Fruit fly (Drosophila melanogaster) whole organism, wandering third instar larva: ENCODE measurements around the gene CG10984.

Source experiments
- Abd-B ChIP-seq: fragments of >200 bp; optimal IDR thresholded peaks from 2 replicates; lab custom pipeline; 2017; ENCODE audit warnings: missing biosample characterization, missing genetic modification characterization
- CG32264 ChIP-seq: fragments of 200-800 bp; sonication (Bioruptor generic); optimal IDR thresholded peaks from 2 replicates; lab custom pipeline; 2016; ENCODE audit warnings: missing biosample characterization, missing genetic modification characterization
- CG9705 ChIP-seq: fragments of 200-800 bp; sonication (Bioruptor generic); optimal IDR thresholded peaks from 2 replicates; lab custom pipeline; 2018; ENCODE audit warnings: missing biosample characterization, mild to moderate bottlenecking, missing genetic modification characterization
- CrebA ChIP-seq: fragments of 200-800 bp; sonication (Bioruptor generic); optimal IDR thresholded peaks from 2 replicates; lab custom pipeline; 2016; ENCODE audit warnings: missing biosample characterization, mild to moderate bottlenecking, missing genetic modification characterization, borderline replicate concordance
- Dfd ChIP-seq: fragments of >200 bp; optimal IDR thresholded peaks from 2 replicates; lab custom pipeline; 2017; ENCODE audit warnings: missing biosample characterization, missing genetic modification characterization
- Dif ChIP-seq: fragments of 200-275, 200-300 bp; sonication (Bioruptor generic); optimal IDR thresholded peaks from 2 replicates; lab custom pipeline; 2018; ENCODE audit warnings: missing biosample characterization, missing genetic modification characterization; ENCODE audit not compliant: partially characterized antibody
- GATAd ChIP-seq: sonication (Bioruptor generic); optimal IDR thresholded peaks from 2 replicates; lab custom pipeline; 2016; ENCODE audit warnings: missing biosample characterization, missing genetic modification characterization
- HLH106 ChIP-seq: fragments of 200-800 bp; optimal IDR thresholded peaks from 3 replicates; lab custom pipeline; 2019; ENCODE audit warnings: missing biosample characterization, mild to moderate bottlenecking, missing genetic modification characterization, moderate library complexity
- Hr78 ChIP-seq: fragments of >200 bp; optimal IDR thresholded peaks from 2 replicates; lab custom pipeline; 2017; ENCODE audit warnings: missing biosample characterization, missing genetic modification characterization
- Hr83 ChIP-seq: fragments of 200-300 bp; sonication (Bioruptor generic); optimal IDR thresholded peaks from 2 replicates; lab custom pipeline; 2016; ENCODE audit warnings: missing biosample characterization, mild to moderate bottlenecking, missing genetic modification characterization, moderate library complexity; ENCODE audit not compliant: poor library complexity, severe bottlenecking
- Jra ChIP-seq: sonication (Bioruptor generic); optimal IDR thresholded peaks from 2 replicates; lab custom pipeline; 2016; ENCODE audit warnings: missing biosample characterization, missing genetic modification characterization
- Mio ChIP-seq: sonication (Bioruptor generic); optimal IDR thresholded peaks from 2 replicates; lab custom pipeline; 2016; ENCODE audit warnings: missing biosample characterization, missing genetic modification characterization
- Myc ChIP-seq: fragments of >200 bp; optimal IDR thresholded peaks from 2 replicates; lab custom pipeline; 2017
- N ChIP-seq: fragments of >200 bp; optimal IDR thresholded peaks from 2 replicates; lab custom pipeline; 2018; ENCODE audit warnings: missing biosample characterization, missing external identifiers, missing genetic modification characterization
- OdsH ChIP-seq: fragments of 200-800 bp; sonication (Bioruptor generic); optimal IDR thresholded peaks from 2 replicates; lab custom pipeline; 2016; ENCODE audit warnings: missing biosample characterization, mild to moderate bottlenecking, missing genetic modification characterization
- Rel ChIP-seq, 2 experiments: fragments of 200-800 bp; sonication (Bioruptor generic) in 1 of 2; optimal IDR thresholded peaks; 2 replicates in 1 of 2; 3 replicates in 1 of 2; lab custom pipeline; 2016 to 2019; ENCODE audit warnings: mild to moderate bottlenecking in 2 of 2, missing biosample characterization in 2 of 2, missing genetic modification characterization in 2 of 2, moderate library complexity in 1 of 2
- Sp1 ChIP-seq: fragments of 200-800 bp; sonication (Bioruptor generic); optimal IDR thresholded peaks from 3 replicates; lab custom pipeline; 2019; ENCODE audit warnings: missing biosample characterization, mild to moderate bottlenecking, missing genetic modification characterization, moderate library complexity
- Vsx2 ChIP-seq: fragments of 200-300, 225-300 bp; sonication (Bioruptor generic); optimal IDR thresholded peaks from 2 replicates; lab custom pipeline; 2018; ENCODE audit warnings: missing biosample characterization, missing genetic modification characterization; ENCODE audit not compliant: partially characterized antibody
- br ChIP-seq: fragments of 200-800 bp; sonication (Bioruptor generic); optimal IDR thresholded peaks from 2 replicates; lab custom pipeline; 2016; ENCODE audit warnings: missing biosample characterization, missing genetic modification characterization
- brk ChIP-seq: fragments of 200-800 bp; sonication (Bioruptor generic); optimal IDR thresholded peaks from 2 replicates; lab custom pipeline; 2016; ENCODE audit warnings: missing biosample characterization, mild to moderate bottlenecking, missing genetic modification characterization
- dl ChIP-seq, 2 experiments: fragments of 175-275, 200-275 bp in 1 of 2; fragments of 200-275 bp in 1 of 2; sonication (Bioruptor generic); optimal IDR thresholded peaks; lab custom pipeline; 2018; ENCODE audit warnings: mild to moderate bottlenecking in 2 of 2, missing biosample characterization in 2 of 2, missing genetic modification characterization in 2 of 2, moderate library complexity in 2 of 2; ENCODE audit not compliant: partially characterized antibody in 2 of 2, insufficient read depth in 1 of 2
- dmrt93B ChIP-seq: fragments of 200-800 bp; sonication (Bioruptor generic); optimal IDR thresholded peaks from 2 replicates; lab custom pipeline; 2018; ENCODE audit warnings: missing biosample characterization, mild to moderate bottlenecking, missing genetic modification characterization
- ey ChIP-seq: fragments of 200-800 bp; sonication (Bioruptor generic); optimal IDR thresholded peaks from 2 replicates; lab custom pipeline; 2016; ENCODE audit warnings: missing biosample characterization, missing genetic modification characterization
- foxo ChIP-seq, 2 experiments: fragments of 200-800 bp; sonication (Bioruptor generic); optimal IDR thresholded peaks; 2 replicates in 1 of 2; 3 replicates in 1 of 2; lab custom pipeline; 2016 to 2017; ENCODE audit warnings: missing biosample characterization in 2 of 2, missing genetic modification characterization in 2 of 2
- fru ChIP-seq: fragments of 200-800 bp; sonication (Bioruptor generic); optimal IDR thresholded peaks from 3 replicates; lab custom pipeline; 2016; ENCODE audit warnings: missing biosample characterization, mild to moderate bottlenecking, missing genetic modification characterization
- h ChIP-seq: fragments of 200-800 bp; sonication (Bioruptor generic); optimal IDR thresholded peaks from 3 replicates; lab custom pipeline; 2016; ENCODE audit warnings: missing biosample characterization, mild to moderate bottlenecking, missing genetic modification characterization
- jim ChIP-seq: fragments of 175-275, 200-325 bp; sonication (Bioruptor generic); optimal IDR thresholded peaks from 2 replicates; lab custom pipeline; 2016; ENCODE audit warnings: missing biosample characterization, mild to moderate bottlenecking, missing genetic modification characterization
- lola ChIP-seq: fragments of >200 bp; optimal IDR thresholded peaks from 2 replicates; lab custom pipeline; 2017; ENCODE audit warnings: missing biosample characterization, missing genetic modification characterization
- pan ChIP-seq: fragments of >200 bp; optimal IDR thresholded peaks from 2 replicates; lab custom pipeline; 2017
- psq ChIP-seq: fragments of 200-800 bp; sonication (Bioruptor generic); optimal IDR thresholded peaks from 3 replicates; lab custom pipeline; 2017; ENCODE audit warnings: missing biosample characterization, mild to moderate bottlenecking, missing genetic modification characterization, moderate library complexity
- rgr ChIP-seq: fragments of 200-800 bp; sonication (Bioruptor generic); optimal IDR thresholded peaks from 3 replicates; lab custom pipeline; 2016; ENCODE audit warnings: missing biosample characterization, mild to moderate bottlenecking, missing genetic modification characterization
- sage ChIP-seq: fragments of 200-800 bp; sonication (Bioruptor generic); optimal IDR thresholded peaks from 2 replicates; lab custom pipeline; 2016; ENCODE audit warnings: missing biosample characterization, mild to moderate bottlenecking, missing genetic modification characterization
- sv ChIP-seq: fragments of 200-800 bp; sonication (Bioruptor generic); optimal IDR thresholded peaks from 3 replicates; lab custom pipeline; 2016; ENCODE audit warnings: missing biosample characterization, missing genetic modification characterization
- tai ChIP-seq: sonication (Bioruptor generic); optimal IDR thresholded peaks from 2 replicates; lab custom pipeline; 2016; ENCODE audit warnings: missing biosample characterization, missing genetic modification characterization
- usp ChIP-seq: fragments of >200 bp; optimal IDR thresholded peaks from 2 replicates; lab custom pipeline; 2017; ENCODE audit warnings: missing biosample characterization, missing genetic modification characterization
- woc ChIP-seq: sonication (Bioruptor generic); optimal IDR thresholded peaks from 2 replicates; lab custom pipeline; 2016; ENCODE audit warnings: missing biosample characterization, mild to moderate bottlenecking, missing genetic modification characterization

Gene CG10984

DNA sequence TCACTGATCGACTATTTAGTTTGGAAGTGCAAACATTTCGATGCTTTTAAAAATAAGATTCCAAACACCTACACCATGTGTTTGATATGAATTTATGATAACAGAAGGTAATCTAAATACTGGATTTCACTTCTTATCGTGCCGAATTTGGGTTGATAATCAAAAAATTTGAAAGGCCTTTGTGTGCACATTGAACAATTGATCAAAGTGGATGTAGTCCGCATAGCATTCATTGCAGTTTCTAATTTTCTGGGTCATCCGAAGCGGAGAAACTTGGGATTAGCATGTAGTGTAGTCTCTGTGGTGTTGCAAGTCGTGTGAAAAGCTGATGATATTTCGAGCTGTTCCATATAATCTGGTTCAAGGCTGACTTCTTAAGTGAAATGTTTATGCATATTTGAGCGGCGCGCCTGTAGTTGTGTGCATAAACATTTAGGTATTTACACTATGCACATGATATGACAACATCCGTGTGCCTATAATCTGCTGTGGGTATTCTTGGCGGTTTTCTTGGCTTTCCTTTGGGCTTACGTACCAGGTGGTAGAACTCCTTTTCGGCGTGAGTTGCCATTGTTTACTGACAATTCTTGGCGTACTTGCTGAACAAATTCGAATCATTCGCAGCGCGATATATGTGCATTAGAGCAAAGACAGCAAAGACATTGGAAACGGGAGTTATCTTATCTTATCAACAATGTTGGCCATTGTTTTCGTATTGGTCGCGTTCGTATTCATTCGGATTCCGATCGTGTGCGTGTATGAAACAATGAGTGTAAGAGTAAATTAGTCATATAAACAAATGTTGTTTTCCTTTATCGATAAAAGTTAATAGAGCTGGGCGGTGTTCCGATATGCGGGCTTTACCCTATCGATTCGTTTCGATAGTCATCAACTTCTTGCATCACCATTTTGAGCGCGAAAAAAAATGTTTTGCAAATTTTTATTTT is 23.1 kb downstream of the CG10984 start, which contains the start of gene Hip1:
TSS of gene Hip1 (minus strand) at position 834 of the 947 bp plus-strand sequence.
- peak; percentile 80 for TF ChIP-seq Hr83 (GFP tag; lab: Kevin White, UChicago)
- TF ChIP-seq tai (GFP tag; lab: Kevin White, UChicago): peak; percentile 55
- TF ChIP-seq Jra (GFP tag; lab: Kevin White, UChicago): peak; percentile 42
- no peak for TF ChIP-seq Mio (GFP tag; lab: Kevin White, UChicago)
- no peak for TF ChIP-seq br (GFP tag; lab: Kevin White, UChicago)
- TF ChIP-seq GATAd (GFP tag; lab: Kevin White, UChicago): no peak
- no peak for TF ChIP-seq ey (GFP tag; lab: Kevin White, UChicago)
- TF ChIP-seq CG9705 (GFP tag; lab: Kevin White, UChicago): no peak
- no peak for TF ChIP-seq Sp1
- TF ChIP-seq Myc (lab: Kevin White, UChicago): no peak
- TF ChIP-seq h (GFP tag; lab: Kevin White, UChicago): no peak
- TF ChIP-seq, all 38 proteins: peak for 3

DNA sequence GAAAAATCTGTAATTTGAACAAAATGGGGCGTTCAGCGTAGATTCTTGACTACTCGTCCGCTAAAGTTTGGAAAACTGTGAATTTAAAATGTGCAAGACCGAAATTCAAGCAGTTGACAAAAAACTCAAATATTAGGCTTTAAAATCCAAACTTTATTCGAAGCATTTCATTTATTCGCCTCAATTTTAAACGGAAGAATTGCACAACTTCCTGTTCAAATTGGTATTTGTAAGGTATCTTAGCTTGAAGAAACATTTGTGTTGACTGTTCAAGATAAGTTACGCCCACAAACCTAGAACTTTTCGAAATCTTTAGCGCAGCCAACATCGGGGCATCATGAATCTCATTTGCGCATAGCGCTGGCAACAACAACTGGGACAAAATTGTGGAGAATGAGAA is 28.7 kb downstream of the CG10984 start, which contains the start of gene CG32106:
TSS of gene CG32106 (minus strand) at position 101 of the 400 bp plus-strand sequence.
- TF ChIP-seq sv (no peak), br (GFP tag; lab: Kevin White, UChicago) (no peak), foxo (GFP tag; optimal IDR thresholded peaks at IDR 0.05; lab: Kevin White, UChicago) (no peak), Sp1 (no peak), Jra (GFP tag; lab: Kevin White, UChicago) (no peak), h (GFP tag; lab: Kevin White, UChicago) (no peak), OdsH (GFP tag; lab: Kevin White, UChicago) (no peak), sage (GFP tag; lab: Kevin White, UChicago) (no peak)

DNA sequence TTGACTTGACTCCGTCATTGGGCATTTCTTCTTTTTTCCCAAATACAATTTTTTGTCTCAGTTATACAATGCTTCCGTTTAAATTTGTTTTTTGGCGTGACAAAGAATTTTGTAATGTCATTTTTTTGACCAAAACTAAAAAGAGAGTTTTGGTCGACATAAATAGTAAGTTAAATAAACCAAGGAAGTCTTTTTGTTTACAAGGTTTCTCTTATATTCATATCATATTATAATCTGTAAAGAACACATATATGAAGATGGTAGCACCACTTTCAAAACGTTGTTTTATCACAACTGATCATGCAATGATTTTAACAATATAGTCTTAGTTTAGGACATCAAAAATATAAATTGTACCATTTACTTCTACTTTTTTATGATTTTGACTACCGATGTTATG is 31.1 kb downstream of the CG10984 start, which contains the start of the genes CG10969 and CG17666:
TSS of gene CG10969 (minus strand) at position 101 of the 400 bp plus-strand sequence.
TSS of gene CG17666 (plus strand) at position 329 of the 400 bp plus-strand sequence.
- TF ChIP-seq h (GFP tag; lab: Kevin White, UChicago): no peak
- TF ChIP-seq Hr78 (GFP tag; lab: Kevin White, UChicago): no peak
- no peak for TF ChIP-seq lola
- no peak for TF ChIP-seq GATAd (GFP tag; lab: Kevin White, UChicago)
- no peak for TF ChIP-seq Rel (GFP tag; optimal IDR thresholded peaks at IDR 0.05; lab: Kevin White, UChicago)
- TF ChIP-seq Rel (tag; optimal IDR thresholded peaks at IDR 0.05; lab: Kevin White, UChicago): no peak

DNA sequence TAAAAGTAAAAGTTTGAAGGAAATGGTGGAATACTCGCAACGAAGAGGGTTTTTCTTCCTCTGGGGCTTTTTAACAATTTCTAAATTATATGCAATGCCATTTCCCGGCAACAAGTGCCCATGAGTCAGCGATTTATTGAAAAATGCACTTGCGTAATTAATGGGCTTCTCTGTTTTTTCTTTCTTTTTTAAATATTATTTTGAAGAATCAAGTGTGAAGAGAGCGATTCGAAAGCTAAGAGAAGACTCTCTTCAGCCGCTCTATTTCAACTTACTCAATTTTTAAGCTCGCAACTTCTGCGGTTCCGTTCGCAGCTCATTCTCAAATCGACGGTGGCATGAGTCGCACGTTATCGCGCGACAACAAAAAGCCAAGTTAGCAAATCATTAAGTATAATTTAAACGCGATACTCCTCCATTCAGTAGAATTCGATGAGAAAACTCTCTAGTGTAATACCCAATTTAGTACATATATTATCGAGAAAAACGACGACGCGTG is 40.0 kb downstream of the CG10984 start, which contains the start of gene CG42709:
TSS of gene CG42709 (plus strand) at position 318 of the 499 bp plus-strand sequence.
- TF ChIP-seq woc (GFP tag; lab: Kevin White, UChicago): no peak
- no peak for TF ChIP-seq br (GFP tag; lab: Kevin White, UChicago)
- no peak for TF ChIP-seq dmrt93B
- TF ChIP-seq brk: no peak
- no peak for TF ChIP-seq sv
- no peak for TF ChIP-seq rgr (GFP tag; lab: Kevin White, UChicago)
- no peak for TF ChIP-seq jim (GFP tag; lab: Kevin White, UChicago)
- TF ChIP-seq Hr78 (GFP tag; lab: Kevin White, UChicago): no peak
- TF ChIP-seq N (GFP tag; lab: Kevin White, UChicago): no peak
- no peak for TF ChIP-seq Dfd (GFP tag; lab: Kevin White, UChicago)
- TF ChIP-seq CrebA (GFP tag; lab: Kevin White, UChicago): peak; percentile 59
- no peak for TF ChIP-seq foxo (GFP tag; optimal IDR thresholded peaks at IDR 0.05; lab: Kevin White, UChicago)
- no peak for TF ChIP-seq tai (GFP tag; lab: Kevin White, UChicago)
- no peak for TF ChIP-seq Abd-B (GFP tag; lab: Kevin White, UChicago)
- no peak for TF ChIP-seq Jra (GFP tag; lab: Kevin White, UChicago)
- no peak for TF ChIP-seq psq (GFP tag; lab: Kevin White, UChicago)
- TF ChIP-seq Rel (GFP tag; optimal IDR thresholded peaks at IDR 0.05; lab: Kevin White, UChicago): peak; percentile 49
- no peak for TF ChIP-seq Rel (tag; optimal IDR thresholded peaks at IDR 0.05; lab: Kevin White, UChicago)
- no peak for TF ChIP-seq Myc (lab: Kevin White, UChicago)
- no peak for TF ChIP-seq pan (lab: Kevin White, UChicago)
- no peak for TF ChIP-seq Sp1
- no peak for TF ChIP-seq HLH106 (tag; lab: Kevin White, UChicago)
- TF ChIP-seq GATAd (GFP tag; lab: Kevin White, UChicago): no peak
- TF ChIP-seq Hr83 (GFP tag; lab: Kevin White, UChicago): no peak
- TF ChIP-seq CG32264 (GFP tag; lab: Kevin White, UChicago): no peak
- no peak for TF ChIP-seq usp (GFP tag; lab: Kevin White, UChicago)
- no peak for TF ChIP-seq Mio (GFP tag; lab: Kevin White, UChicago)
- TF ChIP-seq sage (GFP tag; lab: Kevin White, UChicago): peak; percentile 67
- TF ChIP-seq Vsx2 (GFP tag; lab: Kevin White, UChicago): no peak
- TF ChIP-seq dl (GFP tag; optimal IDR thresholded peaks at IDR 0.05; lab: Kevin White, UChicago; ENCODE audit: insufficient read depth in 1 of 2, partially characterized antibody in 2 of 2): peak; percentile 21 to 34
- peak; percentile 14 for TF ChIP-seq h (GFP tag; lab: Kevin White, UChicago)
- no peak for TF ChIP-seq OdsH (GFP tag; lab: Kevin White, UChicago)
- peak; percentile 84 for TF ChIP-seq Dif (GFP tag; lab: Kevin White, UChicago)
- TF ChIP-seq fru (GFP tag; lab: Kevin White, UChicago): no peak
- no peak for TF ChIP-seq ey (GFP tag; lab: Kevin White, UChicago)
- no peak for TF ChIP-seq lola
- TF ChIP-seq CG9705 (GFP tag; lab: Kevin White, UChicago): no peak
